Fruit fly (Drosophila melanogaster) whole organism, embryonic: ENCODE results near the gene CG32295.

Source experiments
- Bdp1 ChIP-seq: fragments of 200-800 bp; sonication (Bioruptor generic); optimal IDR thresholded peaks from 3 replicates; lab custom pipeline; 2016; ENCODE audit warnings: missing biosample characterization, missing genetic modification characterization
- CG10209 ChIP-seq: fragments of 200-800 bp; sonication (Bioruptor generic); optimal IDR thresholded peaks from 3 replicates; lab custom pipeline; 2017; ENCODE audit warnings: missing biosample characterization, mild to moderate bottlenecking, missing genetic modification characterization, missing genetic modification reagents
- CG10543 ChIP-seq: fragments of 200-800 bp; sonication (Bioruptor generic); optimal IDR thresholded peaks from 3 replicates; lab custom pipeline; 2017; ENCODE audit warnings: missing biosample characterization, mild to moderate bottlenecking, missing genetic modification characterization, moderate library complexity
- CG11456 ChIP-seq: fragments of 200-800 bp; sonication (Bioruptor generic); IDR thresholded peaks from 3 replicates; pipeline ENCODE4 v1.3.6; 2022; ENCODE audit warnings: missing biosample characterization, missing genetic modification characterization
- CG11560 ChIP-seq: fragments of 200-800 bp; sonication (Bioruptor generic); IDR thresholded peaks from 3 replicates; pipeline ENCODE4 v1.3.6; 2022; ENCODE audit warnings: missing biosample characterization, missing genetic modification characterization
- CG11695 ChIP-seq: fragments of 200-800 bp; sonication (Bioruptor generic); IDR thresholded peaks from 3 replicates; pipeline ENCODE4 v1.3.6; 2022; ENCODE audit warnings: missing biosample characterization, missing genetic modification characterization
- CG11723 ChIP-seq: fragments of 200-800 bp; sonication (Bioruptor generic); optimal IDR thresholded peaks from 2 replicates; lab custom pipeline; 2017; ENCODE audit warnings: missing biosample characterization, mild to moderate bottlenecking, missing genetic modification characterization
- CG12071 ChIP-seq: fragments of 200-800 bp; sonication (Bioruptor generic); optimal IDR thresholded peaks from 3 replicates; lab custom pipeline; 2018; ENCODE audit warnings: missing biosample characterization, mild to moderate bottlenecking, missing genetic modification characterization
- CG12744 ChIP-seq: fragments of 200-800 bp; sonication (Bioruptor generic); optimal IDR thresholded peaks from 2 replicates; lab custom pipeline; 2016; ENCODE audit warnings: missing biosample characterization, missing genetic modification characterization
- CG12942 ChIP-seq: fragments of 200-800 bp; sonication (Bioruptor generic); optimal IDR thresholded peaks from 3 replicates; lab custom pipeline; 2016; ENCODE audit warnings: missing biosample characterization, missing genetic modification characterization
- CG17186 ChIP-seq: fragments of 200-800 bp; sonication (Bioruptor generic); optimal IDR thresholded peaks from 3 replicates; lab custom pipeline; 2017; ENCODE audit warnings: missing biosample characterization, missing genetic modification reagents, missing genetic modification characterization
- CG1792 ChIP-seq: fragments of 200-800 bp; sonication (Bioruptor generic); optimal IDR thresholded peaks from 2 replicates; lab custom pipeline; 2016; ENCODE audit warnings: missing biosample characterization, missing genetic modification characterization
- CG18476 ChIP-seq: fragments of 200-800 bp; sonication (Bioruptor generic); optimal IDR thresholded peaks from 2 replicates; lab custom pipeline; 2016; ENCODE audit warnings: missing biosample characterization, mild to moderate bottlenecking, missing genetic modification characterization
- CG18599 ChIP-seq: fragments of 200-800 bp; sonication (Bioruptor generic); optimal IDR thresholded peaks from 3 replicates; lab custom pipeline; 2017; ENCODE audit warnings: missing biosample characterization, missing genetic modification characterization, mild to moderate bottlenecking, moderate library complexity, missing genetic modification reagents
- CG32532 ChIP-seq: fragments of 200-800 bp; sonication (Bioruptor generic); IDR thresholded peaks from 2 replicates; pipeline ENCODE4 v1.3.6; 2022; ENCODE audit warnings: missing biosample characterization, missing genetic modification characterization
- CG4707 ChIP-seq: fragments of 200-800 bp; sonication (Bioruptor generic); optimal IDR thresholded peaks from 2 replicates; lab custom pipeline; 2018; ENCODE audit warnings: missing biosample characterization, mild to moderate bottlenecking, missing genetic modification characterization, moderate library complexity
- CG5953 ChIP-seq: fragments of 200-800 bp; sonication (Bioruptor generic); IDR thresholded peaks from 2 replicates; pipeline ENCODE4 v1.3.6; 2022; ENCODE audit warnings: missing biosample characterization, missing genetic modification characterization
- CG6765 ChIP-seq: fragments of 200-800 bp; sonication (Bioruptor generic); optimal IDR thresholded peaks from 3 replicates; lab custom pipeline; 2017; ENCODE audit warnings: missing biosample characterization, mild to moderate bottlenecking, missing genetic modification characterization
- CG6854 ChIP-seq: fragments of 200-800 bp; sonication (Bioruptor generic); optimal IDR thresholded peaks from 3 replicates; lab custom pipeline; 2017; ENCODE audit warnings: missing biosample characterization, mild to moderate bottlenecking, missing genetic modification characterization
- CG7987 ChIP-seq: fragments of 200-800 bp; sonication (Bioruptor generic); optimal IDR thresholded peaks from 2 replicates; lab custom pipeline; 2018; ENCODE audit warnings: missing biosample characterization, mild to moderate bottlenecking, missing genetic modification characterization, moderate library complexity
- CG8290 ChIP-seq, 3 experiments: fragments of 200-800 bp; sonication (Bioruptor generic); optimal IDR thresholded peaks; 2 replicates each; lab custom pipeline; 2016 to 2019; ENCODE audit warnings: missing biosample characterization in 3 of 3, missing genetic modification characterization in 3 of 3, mild to moderate bottlenecking in 2 of 3, moderate library complexity in 1 of 3
- CG9609 ChIP-seq: fragments of 200-800 bp; sonication (Bioruptor generic); optimal IDR thresholded peaks from 3 replicates; lab custom pipeline; 2016; ENCODE audit warnings: missing biosample characterization, missing genetic modification characterization
- Doc2 ChIP-seq: fragments of 200-800 bp; sonication (Bioruptor generic); IDR thresholded peaks from 2 replicates; pipeline ENCODE4 v1.3.6; 2022; ENCODE audit warnings: missing biosample characterization, missing genetic modification characterization
- Ets97D ChIP-seq: fragments of 200-800 bp; sonication (Bioruptor generic); optimal IDR thresholded peaks from 3 replicates; lab custom pipeline; 2016; ENCODE audit warnings: missing biosample characterization, missing genetic modification characterization
- H2.0 ChIP-seq: fragments of 200-800 bp; sonication (Bioruptor generic); IDR thresholded peaks from 2 replicates; pipeline ENCODE4 v1.3.6; 2022; ENCODE audit warnings: missing biosample characterization, missing genetic modification characterization
- HLH3B ChIP-seq: fragments of 200-800 bp; sonication (Bioruptor generic); IDR thresholded peaks from 2 replicates; pipeline ENCODE4 v1.3.6; 2022; ENCODE audit warnings: missing biosample characterization, missing genetic modification characterization
- Hmx ChIP-seq: fragments of 200-800 bp; sonication (Bioruptor generic); optimal IDR thresholded peaks from 2 replicates; lab custom pipeline; 2016; ENCODE audit warnings: missing biosample characterization, missing genetic modification characterization
- Kr ChIP-seq: fragments of 200-800 bp; sonication (Bioruptor generic); optimal IDR thresholded peaks from 2 replicates; lab custom pipeline; 2017; ENCODE audit warnings: missing biosample characterization, mild to moderate bottlenecking, missing genetic modification characterization
- ac ChIP-seq: fragments of 200-800 bp; sonication (Bioruptor generic); optimal IDR thresholded peaks from 3 replicates; lab custom pipeline; 2017; ENCODE audit warnings: missing biosample characterization, mild to moderate bottlenecking, missing genetic modification characterization
- ato ChIP-seq: fragments of 200-800 bp; sonication (Bioruptor generic); IDR thresholded peaks from 2 replicates; pipeline ENCODE4 v1.3.6; 2022; ENCODE audit warnings: missing biosample characterization, missing genetic modification characterization; ENCODE audit not compliant: partially characterized antibody
- croc ChIP-seq: fragments of 200-800 bp; sonication (Bioruptor generic); conservative IDR thresholded peaks from 3 replicates; pipeline ENCODE4 v1.3.6; 2022; ENCODE audit warnings: missing biosample characterization, missing genetic modification characterization
- dmrt11E ChIP-seq: fragments of 200-800 bp; sonication (Bioruptor generic); optimal IDR thresholded peaks from 3 replicates; lab custom pipeline; 2018; ENCODE audit warnings: missing biosample characterization, mild to moderate bottlenecking, missing genetic modification characterization, moderate library complexity
- dmrt99B ChIP-seq: fragments of 200-800 bp; sonication (Bioruptor generic); optimal IDR thresholded peaks from 2 replicates; lab custom pipeline; 2018; ENCODE audit warnings: missing biosample characterization, mild to moderate bottlenecking, missing genetic modification characterization, moderate library complexity
- fu2 ChIP-seq: fragments of 200-800 bp; sonication (Bioruptor generic); optimal IDR thresholded peaks from 2 replicates; lab custom pipeline; 2016; ENCODE audit warnings: missing biosample characterization, missing genetic modification characterization
- gcm ChIP-seq: fragments of 200-800 bp; sonication (Bioruptor generic); optimal IDR thresholded peaks from 2 replicates; lab custom pipeline; 2019; ENCODE audit warnings: missing biosample characterization, mild to moderate bottlenecking, missing genetic modification characterization, moderate library complexity
- grn ChIP-seq: fragments of 200-800 bp; sonication (Bioruptor generic); optimal IDR thresholded peaks from 3 replicates; lab custom pipeline; 2017; ENCODE audit warnings: missing biosample characterization, missing genetic modification characterization
- her ChIP-seq: fragments of 200-800 bp; sonication (Bioruptor generic); optimal IDR thresholded peaks from 2 replicates; lab custom pipeline; 2016; ENCODE audit warnings: missing biosample characterization, missing genetic modification characterization
- insv ChIP-seq, 2 experiments: fragments of 200-800 bp; sonication (Bioruptor generic); optimal IDR thresholded peaks; 3 replicates each; lab custom pipeline; 2016 to 2018; ENCODE audit warnings: missing biosample characterization in 2 of 2, missing genetic modification characterization in 2 of 2
- kay ChIP-seq: fragments of 200-800 bp; sonication (Bioruptor generic); optimal IDR thresholded peaks from 2 replicates; lab custom pipeline; 2016; ENCODE audit warnings: missing biosample characterization, missing genetic modification characterization
- lilli ChIP-seq: fragments of 200-800 bp; sonication (Bioruptor generic); optimal IDR thresholded peaks from 3 replicates; lab custom pipeline; 2016; ENCODE audit warnings: missing biosample characterization, missing genetic modification characterization
- nau ChIP-seq: fragments of 200-800 bp; sonication (Bioruptor generic); optimal IDR thresholded peaks from 3 replicates; lab custom pipeline; 2017; ENCODE audit warnings: missing biosample characterization, mild to moderate bottlenecking, missing genetic modification characterization, missing genetic modification reagents
- odd ChIP-seq: fragments of 200-800 bp; sonication (Bioruptor generic); optimal IDR thresholded peaks from 2 replicates; lab custom pipeline; 2017; ENCODE audit warnings: missing biosample characterization, mild to moderate bottlenecking, missing genetic modification characterization
- org-1 ChIP-seq: fragments of 200-800 bp; sonication (Bioruptor generic); optimal IDR thresholded peaks from 2 replicates; lab custom pipeline; 2017; ENCODE audit warnings: missing biosample characterization, missing genetic modification characterization
- schlank ChIP-seq: fragments of 200-800 bp; sonication (Bioruptor generic); optimal IDR thresholded peaks from 2 replicates; lab custom pipeline; 2018; ENCODE audit warnings: missing biosample characterization, mild to moderate bottlenecking, missing genetic modification characterization
- scrt ChIP-seq: fragments of 200-800 bp; sonication (Bioruptor generic); optimal IDR thresholded peaks from 2 replicates; lab custom pipeline; 2018; ENCODE audit warnings: missing biosample characterization, mild to moderate bottlenecking, missing genetic modification characterization, moderate library complexity
- sqz ChIP-seq: fragments of 200-800 bp; sonication (Bioruptor generic); optimal IDR thresholded peaks from 3 replicates; lab custom pipeline; 2018; ENCODE audit warnings: missing biosample characterization, mild to moderate bottlenecking, missing genetic modification characterization
- stwl ChIP-seq: fragments of 200-800 bp; sonication (Bioruptor generic); optimal IDR thresholded peaks from 3 replicates; lab custom pipeline; 2018; ENCODE audit warnings: missing biosample characterization, mild to moderate bottlenecking, missing genetic modification characterization, moderate library complexity
- toy ChIP-seq: fragments of 200-800 bp; sonication (Bioruptor generic); IDR thresholded peaks from 2 replicates; pipeline ENCODE4 v1.3.6; 2022; ENCODE audit warnings: missing biosample characterization, missing genetic modification characterization
- tx ChIP-seq: fragments of 200-800 bp; sonication (Bioruptor generic); optimal IDR thresholded peaks from 2 replicates; lab custom pipeline; 2016; ENCODE audit warnings: missing biosample characterization, missing genetic modification characterization
- wor ChIP-seq: fragments of 200-800 bp; sonication (Bioruptor generic); IDR thresholded peaks from 2 replicates; pipeline ENCODE4 v1.3.6; 2022; ENCODE audit warnings: missing biosample characterization, missing genetic modification characterization
- zen2 ChIP-seq: fragments of 200-800 bp; sonication (Bioruptor generic); IDR thresholded peaks from 3 replicates; pipeline ENCODE4 v1.3.6; 2022; ENCODE audit warnings: missing biosample characterization, missing genetic modification characterization; ENCODE audit not compliant: partially characterized antibody

Gene CG32295

DNA sequence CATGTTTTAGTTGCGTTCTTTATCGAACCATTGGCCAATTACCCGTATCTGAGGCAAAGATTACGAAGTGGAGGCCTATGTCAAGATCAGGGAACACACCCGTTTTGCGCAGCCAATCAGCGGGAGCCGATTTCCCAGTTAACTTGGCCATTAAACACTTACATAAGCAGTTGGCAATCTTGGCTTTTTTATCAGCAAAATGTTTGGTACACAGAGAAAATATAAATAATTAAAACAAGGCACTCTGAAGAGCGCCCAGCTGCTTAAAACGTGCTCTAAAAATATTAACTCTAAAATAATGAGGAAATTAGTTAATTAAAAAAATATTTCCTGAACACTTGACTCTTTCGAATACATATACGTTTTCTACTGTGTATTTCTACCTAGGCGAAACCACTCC, 25.0 kb downstream of the CG32295 start (continued):
- TF ChIP-seq fu2 = no peak
- TF ChIP-seq Doc2 (GFP tag; lab: Robert Waterston, UW) = no peak
- TF ChIP-seq Hmx (GFP tag; lab: Kevin White, UChicago) = no peak
- no peak for TF ChIP-seq wor (GFP tag; lab: Robert Waterston, UW)
- TF ChIP-seq CG11723 (GFP tag; lab: Kevin White, UChicago) = no peak
- TF ChIP-seq Bdp1 (GFP tag; lab: Kevin White, UChicago) = peak; percentile 21
- peak; percentile 68 for TF ChIP-seq H2.0 (GFP tag; lab: Robert Waterston, UW)
- no peak for TF ChIP-seq CG1792
- TF ChIP-seq sqz (GFP tag; lab: Kevin White, UChicago) = no peak
- peak; percentile 63; the same call in 1 of the 3 replicates for TF ChIP-seq CG11560 (tag; lab: Robert Waterston, UW)
- no peak for TF ChIP-seq dmrt11E (tag; lab: Kevin White, UChicago)
- no peak for TF ChIP-seq insv (GFP tag; optimal IDR thresholded peaks at IDR 0.05; lab: Kevin White, UChicago)
- no peak for TF ChIP-seq org-1 (GFP tag; lab: Kevin White, UChicago)
- TF ChIP-seq Ets97D (GFP tag; lab: Kevin White, UChicago) = peak; percentile 15
- no peak for TF ChIP-seq Kr
- no peak for TF ChIP-seq zen2
- TF ChIP-seq schlank (tag; lab: Kevin White, UChicago) = peak; percentile 12
- TF ChIP-seq toy (GFP tag; lab: Robert Waterston, UW) = peak; percentile 20; the same call in 1 of the 2 replicates
- no peak for TF ChIP-seq gcm (GFP tag; lab: Kevin White, UChicago)
- TF ChIP-seq CG6765 (GFP tag; lab: Kevin White, UChicago) = peak; percentile 58
- TF ChIP-seq CG12942 = no peak
- TF ChIP-seq ac (GFP tag; lab: Kevin White, UChicago) = no peak
- no peak for TF ChIP-seq her (GFP tag; lab: Kevin White, UChicago)
- TF ChIP-seq CG12744 (GFP tag; lab: Kevin White, UChicago) = peak; percentile 45
- TF ChIP-seq CG6854 (GFP tag; lab: Kevin White, UChicago) = peak; percentile 28
- TF ChIP-seq CG18599 (GFP tag; lab: Kevin White, UChicago) = peak; percentile 91
- peak; percentile 34 for TF ChIP-seq CG10543 (GFP tag; lab: Kevin White, UChicago)
- peak; percentile 65 for TF ChIP-seq scrt (GFP tag; lab: Kevin White, UChicago)
- peak; percentile 6 for TF ChIP-seq kay (GFP tag; lab: Kevin White, UChicago)
- peak; percentile 52 for TF ChIP-seq CG10209 (GFP tag; lab: Kevin White, UChicago)
- TF ChIP-seq CG9609 (GFP tag; lab: Kevin White, UChicago) = no peak
- TF ChIP-seq CG5953 (GFP tag; lab: Robert Waterston, UW) = no peak
- peak; percentile 87; the same call in 2 of the 3 replicates for TF ChIP-seq CG11456
- no peak for TF ChIP-seq CG17186 (GFP tag; lab: Kevin White, UChicago)
- no peak for TF ChIP-seq CG4707 (GFP tag; lab: Kevin White, UChicago)
- no peak for TF ChIP-seq stwl (tag; lab: Kevin White, UChicago)
- no peak for TF ChIP-seq CG12071 (GFP tag; lab: Kevin White, UChicago)
- TF ChIP-seq CG18476 = peak; percentile 56
- no peak for TF ChIP-seq CG8290 (GFP tag; optimal IDR thresholded peaks at IDR 0.05; lab: Kevin White, UChicago)
- no peak for TF ChIP-seq CG8290 (tag; optimal IDR thresholded peaks at IDR 0.05; lab: Kevin White, UChicago)
- no peak for TF ChIP-seq nau (GFP tag; lab: Kevin White, UChicago)
- TF ChIP-seq tx = peak; percentile 15
- no peak for TF ChIP-seq odd (GFP tag; lab: Kevin White, UChicago)
- no peak for TF ChIP-seq CG7987
- peak; percentile 60 for TF ChIP-seq grn (GFP tag; lab: Kevin White, UChicago)
- no peak for TF ChIP-seq ato (GFP tag; lab: Robert Waterston, UW)
- TF ChIP-seq croc (GFP tag; lab: Robert Waterston, UW) = no peak
- TF ChIP-seq lilli (GFP tag; lab: Kevin White, UChicago) = peak; percentile 88
- peak; percentile 73 for TF ChIP-seq CG11695 (GFP tag; lab: Robert Waterston, UW)
- no peak for TF ChIP-seq dmrt99B (tag; lab: Kevin White, UChicago)
- TF ChIP-seq CG32532 (GFP tag; lab: Robert Waterston, UW) = peak; percentile 92
- peak; percentile 52; the same call in 1 of the 2 replicates for TF ChIP-seq HLH3B (GFP tag; lab: Robert Waterston, UW)
